Fruit fly (Drosophila melanogaster) whole organism, pupa: ENCODE data around the gene eRF3.

ENCODE experiments used
- CG12605 ChIP-seq: fragments of 200-800 bp; sonication (Bioruptor generic); IDR thresholded peaks from 2 replicates; pipeline ENCODE4 v1.3.6; 2022; ENCODE audit warnings: missing biosample characterization, missing genetic modification characterization
- CG34367 ChIP-seq: fragments of 200-800 bp; sonication (Bioruptor generic); optimal IDR thresholded peaks from 2 replicates; lab custom pipeline; 2018; ENCODE audit warnings: missing biosample characterization, mild to moderate bottlenecking, missing genetic modification characterization
- EcR ChIP-seq: fragments of 200-800 bp; sonication (Bioruptor generic); optimal IDR thresholded peaks from 3 replicates; lab custom pipeline; 2019; ENCODE audit warnings: missing biosample characterization, missing genetic modification characterization, mild to moderate bottlenecking, moderate library complexity, missing genetic modification reagents
- Pif1A ChIP-seq: fragments of 200-800 bp; sonication (Bioruptor generic); optimal IDR thresholded peaks from 3 replicates; lab custom pipeline; 2016; ENCODE audit warnings: missing biosample characterization, missing genetic modification characterization
- Snoo ChIP-seq: fragments of 200-800 bp; sonication (Bioruptor generic); optimal IDR thresholded peaks from 3 replicates; lab custom pipeline; 2017; ENCODE audit warnings: missing biosample characterization, mild to moderate bottlenecking, missing genetic modification characterization, inconsistent platforms

Gene eRF3

DNA sequence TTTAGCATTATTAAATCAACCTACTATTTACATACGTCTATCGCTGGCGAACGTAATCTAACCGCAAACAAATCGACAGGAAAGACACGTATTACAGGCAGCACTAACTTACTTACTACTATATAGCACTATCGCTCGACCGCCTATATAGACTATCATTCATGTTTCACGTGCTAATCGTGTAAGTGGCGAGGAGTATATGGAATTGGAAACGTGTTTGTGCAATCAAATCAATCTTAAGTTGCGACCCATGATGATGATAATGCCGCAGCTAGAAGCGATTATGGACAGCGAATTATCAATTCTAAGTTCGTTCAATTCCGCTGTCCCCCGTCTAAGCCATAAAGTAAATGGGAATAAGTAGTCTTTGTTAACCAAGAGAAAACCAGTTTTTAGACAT lies 53.6 kb downstream of the eRF3 start:
- TF ChIP-seq CG34367 (tag; lab: Kevin White, UChicago) (no peak), CG12605 (no peak), Snoo (tag; lab: Kevin White, UChicago) (no peak)

- TF ChIP-seq EcR, result peak; percentile 78
- TF ChIP-seq Pif1A (GFP tag; lab: Kevin White, UChicago), result no peak
Observed at dm6 chr2L:12489470-12489869, 55.2 kb downstream of the eRF3 start.
